Fruit fly (Drosophila melanogaster) whole organism, embryonic: ENCODE results near the gene Pgant35A.

Experiments
- Atf3 ChIP-seq: fragments of 200-800 bp; sonication (Bioruptor generic); optimal IDR thresholded peaks from 3 replicates; lab custom pipeline; 2016; ENCODE audit warnings: missing biosample characterization, missing genetic modification characterization
- Bteb2 ChIP-seq: fragments of 200-800 bp; sonication (Bioruptor generic); optimal IDR thresholded peaks from 2 replicates; lab custom pipeline; 2016; ENCODE audit warnings: missing biosample characterization, missing genetic modification characterization
- CG13424 ChIP-seq: fragments of 200-800 bp; sonication (Bioruptor generic); optimal IDR thresholded peaks from 2 replicates; lab custom pipeline; 2019; ENCODE audit warnings: missing biosample characterization, mild to moderate bottlenecking, missing genetic modification characterization, moderate library complexity
- CG13624 ChIP-seq: fragments of 200-800 bp; sonication (Bioruptor generic); optimal IDR thresholded peaks from 2 replicates; lab custom pipeline; 2016; ENCODE audit warnings: missing biosample characterization, missing genetic modification characterization
- CG15073 ChIP-seq: fragments of 200-800 bp; sonication (Bioruptor generic); optimal IDR thresholded peaks from 2 replicates; lab custom pipeline; 2016; ENCODE audit warnings: missing biosample characterization, missing genetic modification characterization
- CG18262 ChIP-seq: fragments of 200-800 bp; optimal IDR thresholded peaks from 3 replicates; lab custom pipeline; 2019; ENCODE audit warnings: missing biosample characterization, mild to moderate bottlenecking, missing genetic modification characterization, moderate library complexity
- CG3407 ChIP-seq: fragments of 200-800 bp; sonication (Bioruptor generic); optimal IDR thresholded peaks from 2 replicates; lab custom pipeline; 2018; ENCODE audit warnings: missing biosample characterization, mild to moderate bottlenecking, missing genetic modification characterization
- CG34376 ChIP-seq: fragments of 200-800 bp; sonication (Bioruptor generic); optimal IDR thresholded peaks from 2 replicates; lab custom pipeline; 2018; ENCODE audit warnings: missing biosample characterization, mild to moderate bottlenecking, missing genetic modification characterization
- CG34422 ChIP-seq: fragments of 200-800 bp; sonication (Bioruptor generic); IDR thresholded peaks from 3 replicates; pipeline ENCODE4 v1.3.6; 2022; ENCODE audit warnings: missing biosample characterization, missing genetic modification characterization
- CG43689 ChIP-seq: fragments of 200-800 bp; sonication (Bioruptor generic); IDR thresholded peaks from 2 replicates; pipeline ENCODE4 v1.3.6; 2022; ENCODE audit warnings: missing biosample characterization, missing genetic modification characterization
- CG4820 ChIP-seq: fragments of 200-800 bp; sonication (Bioruptor generic); optimal IDR thresholded peaks from 3 replicates; lab custom pipeline; 2016; ENCODE audit warnings: missing biosample characterization, missing genetic modification characterization
- CG7357 ChIP-seq: fragments of 200-800 bp; sonication (Bioruptor generic); IDR thresholded peaks from 3 replicates; pipeline ENCODE4 v1.3.6; 2022; ENCODE audit warnings: missing biosample characterization, missing genetic modification characterization
- CG9727 ChIP-seq: fragments of 200-800 bp; sonication (Bioruptor generic); optimal IDR thresholded peaks from 3 replicates; lab custom pipeline; 2017; ENCODE audit warnings: missing biosample characterization, mild to moderate bottlenecking, missing genetic modification characterization
- CG9817 ChIP-seq: fragments of 200-800 bp; sonication (Bioruptor generic); optimal IDR thresholded peaks from 2 replicates; lab custom pipeline; 2018; ENCODE audit warnings: missing biosample characterization, mild to moderate bottlenecking, missing genetic modification characterization, moderate library complexity
- CHES-1-like ChIP-seq: fragments of 200-800 bp; sonication (Bioruptor generic); optimal IDR thresholded peaks from 2 replicates; lab custom pipeline; 2016; ENCODE audit warnings: missing biosample characterization, missing genetic modification characterization
- Deaf1 ChIP-seq: fragments of 200-800 bp; optimal IDR thresholded peaks from 3 replicates; lab custom pipeline; 2019; ENCODE audit warnings: missing biosample characterization, mild to moderate bottlenecking, missing genetic modification characterization, moderate library complexity
- ERR ChIP-seq: fragments of 200-800 bp; sonication (Bioruptor generic); optimal IDR thresholded peaks from 2 replicates; lab custom pipeline; 2016; ENCODE audit warnings: missing biosample characterization, missing genetic modification characterization
- Fer1 ChIP-seq: fragments of 200-800 bp; sonication (Bioruptor generic); optimal IDR thresholded peaks from 2 replicates; lab custom pipeline; 2017; ENCODE audit warnings: missing biosample characterization, mild to moderate bottlenecking, missing genetic modification characterization
- GATAe ChIP-seq: fragments of 200-800 bp; sonication (Bioruptor generic); conservative IDR thresholded peaks from 2 replicates; pipeline ENCODE4 v1.3.6; 2022; ENCODE audit warnings: missing biosample characterization, missing genetic modification characterization
- H15 ChIP-seq: fragments of 200-800 bp; sonication (Bioruptor generic); IDR thresholded peaks from 3 replicates; pipeline ENCODE4 v1.3.6; 2022; ENCODE audit warnings: missing biosample characterization, missing genetic modification characterization
- H2.0 ChIP-seq: fragments of 200-800 bp; sonication (Bioruptor generic); IDR thresholded peaks from 2 replicates; pipeline ENCODE4 v1.3.6; 2022; ENCODE audit warnings: missing biosample characterization, missing genetic modification characterization
- Hr78 ChIP-seq, 2 experiments: fragments of 200-800 bp in 1 of 2; fragments of >200 bp in 1 of 2; sonication (Bioruptor generic) in 1 of 2; optimal IDR thresholded peaks; 2 replicates each; lab custom pipeline; 2017 to 2019; ENCODE audit warnings: missing biosample characterization in 2 of 2, missing genetic modification characterization in 2 of 2, mild to moderate bottlenecking in 1 of 2, moderate library complexity in 1 of 2
- Jarid2 ChIP-seq: fragments of 200-800 bp; sonication (Bioruptor generic); optimal IDR thresholded peaks from 3 replicates; lab custom pipeline; 2017; ENCODE audit warnings: mild to moderate bottlenecking, missing biosample characterization, missing genetic modification reagents, missing genetic modification characterization
- NC2β ChIP-seq: fragments of 200-800 bp; sonication (Bioruptor generic); optimal IDR thresholded peaks from 2 replicates; lab custom pipeline; 2016; ENCODE audit warnings: missing biosample characterization, missing genetic modification characterization
- Nf-YA ChIP-seq: fragments of 200-800 bp; sonication (Bioruptor generic); IDR thresholded peaks from 2 replicates; pipeline ENCODE4 v1.3.6; 2022; ENCODE audit warnings: missing biosample characterization, missing genetic modification characterization
- Nf-YC ChIP-seq: fragments of 200-800 bp; optimal IDR thresholded peaks from 3 replicates; lab custom pipeline; 2019; ENCODE audit warnings: missing biosample characterization, mild to moderate bottlenecking, missing genetic modification characterization, moderate library complexity
- Optix ChIP-seq: fragments of 200-800 bp; sonication (Bioruptor generic); IDR thresholded peaks from 3 replicates; pipeline ENCODE4 v1.3.6; 2022; ENCODE audit warnings: missing biosample characterization, missing genetic modification characterization
- Pdp1 ChIP-seq, 2 experiments: fragments of 200-800 bp; sonication (Bioruptor generic); optimal IDR thresholded peaks; 3 replicates each; lab custom pipeline; 2016; ENCODE audit warnings: missing biosample characterization in 2 of 2, missing genetic modification characterization in 2 of 2, mild to moderate bottlenecking in 1 of 2, moderate library complexity in 1 of 2
- chinmo ChIP-seq: fragments of 200-800 bp; sonication (Bioruptor generic); IDR thresholded peaks from 4 replicates; pipeline ENCODE4 v1.3.6; 2022; ENCODE audit warnings: missing biosample characterization, missing genetic modification characterization; ENCODE audit not compliant: partially characterized antibody
- crol ChIP-seq: fragments of 200-800 bp; sonication (Bioruptor generic); IDR thresholded peaks from 2 replicates; pipeline ENCODE4 v1.3.6; 2022; ENCODE audit warnings: missing biosample characterization, missing genetic modification characterization
- exex ChIP-seq: fragments of 200-800 bp; sonication (Bioruptor generic); optimal IDR thresholded peaks from 4 replicates; lab custom pipeline; 2018; ENCODE audit warnings: missing biosample characterization, mild to moderate bottlenecking, missing genetic modification characterization, moderate library complexity
- ftz-f1 ChIP-seq: fragments of 200-800 bp; sonication (Bioruptor generic); optimal IDR thresholded peaks from 2 replicates; lab custom pipeline; 2016; ENCODE audit warnings: missing biosample characterization, missing genetic modification characterization
- fu2 ChIP-seq: fragments of 200-800 bp; sonication (Bioruptor generic); optimal IDR thresholded peaks from 2 replicates; lab custom pipeline; 2016; ENCODE audit warnings: missing biosample characterization, missing genetic modification characterization
- gfzf ChIP-seq: fragments of 200-800 bp; sonication (Bioruptor generic); optimal IDR thresholded peaks from 2 replicates; lab custom pipeline; 2016; ENCODE audit warnings: missing biosample characterization, mild to moderate bottlenecking, missing genetic modification characterization, moderate library complexity
- grn ChIP-seq: fragments of 200-800 bp; sonication (Bioruptor generic); optimal IDR thresholded peaks from 3 replicates; lab custom pipeline; 2017; ENCODE audit warnings: missing biosample characterization, missing genetic modification characterization
- ken ChIP-seq: fragments of 200-800 bp; sonication (Bioruptor generic); IDR thresholded peaks from 3 replicates; pipeline ENCODE4 v1.3.6; 2022; ENCODE audit warnings: missing biosample characterization, missing genetic modification characterization
- lab ChIP-seq: fragments of 200-800 bp; sonication (Bioruptor generic); optimal IDR thresholded peaks from 3 replicates; lab custom pipeline; 2017; ENCODE audit warnings: missing biosample characterization, missing genetic modification characterization, mild to moderate bottlenecking, moderate library complexity, missing genetic modification reagents
- luna ChIP-seq: fragments of 200-800 bp; sonication (Bioruptor generic); optimal IDR thresholded peaks from 2 replicates; lab custom pipeline; 2016; ENCODE audit warnings: missing biosample characterization, missing genetic modification characterization
- mirr ChIP-seq: fragments of 200-800 bp; sonication (Bioruptor generic); optimal IDR thresholded peaks from 3 replicates; lab custom pipeline; 2018; ENCODE audit warnings: missing biosample characterization, mild to moderate bottlenecking, missing genetic modification characterization
- pb ChIP-seq: fragments of 200-800 bp; sonication (Bioruptor generic); optimal IDR thresholded peaks from 3 replicates; lab custom pipeline; 2016; ENCODE audit warnings: missing biosample characterization, missing genetic modification characterization
- sd ChIP-seq: fragments of 200-800 bp; sonication (Bioruptor generic); optimal IDR thresholded peaks from 3 replicates; lab custom pipeline; 2018; ENCODE audit warnings: missing biosample characterization, mild to moderate bottlenecking, missing genetic modification characterization, moderate library complexity
- sisA ChIP-seq: fragments of 200-800 bp; sonication (Bioruptor generic); IDR thresholded peaks from 2 replicates; pipeline ENCODE4 v1.3.6; 2022; ENCODE audit warnings: missing biosample characterization, missing genetic modification characterization
- slbo ChIP-seq: fragments of 200-800 bp; sonication (Bioruptor generic); IDR thresholded peaks from 2 replicates; pipeline ENCODE4 v1.3.6; 2022; ENCODE audit warnings: missing biosample characterization, missing genetic modification characterization
- sug ChIP-seq: fragments of 200-800 bp; optimal IDR thresholded peaks from 2 replicates; lab custom pipeline; 2019; ENCODE audit warnings: missing biosample characterization, mild to moderate bottlenecking, missing genetic modification characterization, moderate library complexity
- tna ChIP-seq: fragments of 200-800 bp; sonication (Bioruptor generic); IDR thresholded peaks from 2 replicates; pipeline ENCODE4 v1.3.6; 2022; ENCODE audit warnings: missing biosample characterization, missing genetic modification characterization; ENCODE audit not compliant: partially characterized antibody

Pgant35A gene

DNA sequence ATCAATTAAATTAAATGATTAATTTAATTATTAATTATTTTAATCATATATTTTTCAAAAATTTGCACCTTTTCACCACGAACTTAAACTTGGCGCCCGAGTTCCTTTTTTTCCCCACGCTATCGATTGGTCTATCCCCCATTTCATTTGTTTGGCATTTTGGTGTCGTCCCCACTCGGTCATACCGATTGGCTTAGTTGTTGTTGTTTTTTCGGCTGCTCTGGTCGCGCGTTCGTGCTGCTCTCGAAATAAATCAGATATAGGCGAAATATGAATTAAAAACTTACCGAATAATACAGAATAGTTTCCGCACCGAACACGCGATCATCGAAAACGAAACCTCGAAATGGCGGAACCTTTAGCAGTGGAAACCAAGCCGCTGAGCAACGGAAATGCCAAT is 25.1 kb upstream of the Pgant35A start, which contains the start of gene CG33090 (continued):
- TF ChIP-seq gfzf (GFP tag; lab: Kevin White, UChicago) = peak; percentile 73

DNA sequence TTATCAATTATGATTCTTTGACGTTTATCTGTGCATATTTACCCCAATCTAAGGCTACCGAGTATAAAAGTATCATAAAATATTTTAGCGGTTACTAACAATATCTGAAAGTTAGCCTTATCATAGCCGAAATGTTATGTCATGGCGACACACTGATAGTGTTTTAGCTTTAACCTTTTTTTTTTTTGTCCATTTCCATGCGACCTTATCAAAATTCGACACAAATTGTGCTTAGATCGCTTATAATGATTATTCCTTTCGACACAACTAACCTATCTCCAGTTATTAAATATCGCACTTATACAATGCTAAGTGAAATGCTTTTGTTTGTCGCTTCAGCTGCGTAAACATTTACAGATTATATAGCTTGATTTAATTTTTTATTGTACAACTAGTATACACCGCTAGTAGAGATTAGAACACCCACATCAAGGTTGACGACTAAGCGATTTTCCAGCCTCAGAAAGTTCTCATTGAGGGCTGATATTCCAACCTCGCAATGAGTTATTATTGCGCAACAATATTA is 22.7 kb upstream of the Pgant35A start:
- peak; percentile 50 for TF ChIP-seq mirr (GFP tag; lab: Kevin White, UChicago)
- no peak for TF ChIP-seq sisA (GFP tag; lab: Robert Waterston, UW)
- TF ChIP-seq sd (tag; lab: Kevin White, UChicago) = peak; percentile 43
- TF ChIP-seq Hr78 (GFP tag; optimal IDR thresholded peaks at IDR 0.05; lab: Kevin White, UChicago) = peak in 1 of 2 experiments; percentile 49
- TF ChIP-seq chinmo (GFP tag; lab: Robert Waterston, UW) = no peak
- peak in 1 of 2 experiments; percentile 86 for TF ChIP-seq Pdp1 (GFP tag; optimal IDR thresholded peaks at IDR 0.05; lab: Kevin White, UChicago)
- TF ChIP-seq grn = peak; percentile 74
- peak; percentile 76 for TF ChIP-seq exex (tag; lab: Kevin White, UChicago)
- TF ChIP-seq CG34376 (GFP tag; lab: Kevin White, UChicago) = peak; percentile 35

- TF ChIP-seq CG9817 (tag; lab: Kevin White, UChicago) = no peak
- no peak for TF ChIP-seq CG3407 (GFP tag; lab: Kevin White, UChicago)
- TF ChIP-seq pb = no peak
- TF ChIP-seq H2.0 (GFP tag; lab: Robert Waterston, UW) = no peak
- TF ChIP-seq lab = no peak
- TF ChIP-seq Nf-YA (GFP tag; lab: Robert Waterston, UW) = no peak
- no peak for TF ChIP-seq slbo (GFP tag; lab: Robert Waterston, UW)
- no peak for TF ChIP-seq CG43689 (GFP tag; lab: Robert Waterston, UW)
- TF ChIP-seq Bteb2 (GFP tag; lab: Kevin White, UChicago) = no peak
- TF ChIP-seq GATAe (GFP tag; lab: Robert Waterston, UW) = no peak
- TF ChIP-seq CG7357 = no peak
- TF ChIP-seq NC2β = no peak
These were observed 21.1 kb upstream of the Pgant35A start, which contains the start of gene CG15286 for dm6 chr2L:14337940-14338339. Gene CG15286, plus strand, starts transcription at chr2L:14338240.

- TF ChIP-seq ERR (GFP tag; lab: Kevin White, UChicago) (peak; percentile 19), Atf3 (peak; percentile 60), Nf-YC (tag; lab: Kevin White, UChicago) (peak; percentile 77), crol (peak; percentile 77), ken (no peak), tna (GFP tag; lab: Robert Waterston, UW) (no peak), Hr78 (GFP tag; optimal IDR thresholded peaks at IDR 0.05; lab: Kevin White, UChicago) (peak in 1 of 2 experiments; percentile 76), ftz-f1 (peak; percentile 15), CG34422 (0 out of 3 replicates have a peak, but pooled peaks have one; percentile 29)
- TF ChIP-seq, all 482 proteins: peak for 7
These were observed 18.1 kb upstream of the Pgant35A start for dm6 chr2L:14340964-14341363.

- TF ChIP-seq CHES-1-like (GFP tag; lab: Kevin White, UChicago) (no peak), CG15073 (GFP tag; lab: Kevin White, UChicago) (no peak), Deaf1 (no peak), CG4820 (no peak), CG9727 (GFP tag; lab: Kevin White, UChicago) (no peak), Fer1 (GFP tag; lab: Kevin White, UChicago) (no peak), luna (GFP tag; lab: Kevin White, UChicago) (no peak), H15 (GFP tag; lab: Robert Waterston, UW) (no peak), fu2 (GFP tag; lab: Kevin White, UChicago) (no peak), Optix (GFP tag; lab: Robert Waterston, UW) (no peak), sug (no peak), CG43689 (GFP tag; lab: Robert Waterston, UW) (no peak), CG13424 (tag; lab: Kevin White, UChicago) (no peak), CG13624 (GFP tag; lab: Kevin White, UChicago) (no peak), Jarid2 (GFP tag; lab: Kevin White, UChicago) (no peak), CG18262 (tag; lab: Kevin White, UChicago) (no peak)
These were observed 12.5 kb upstream of the Pgant35A start, which contains the start of gene Send2 for dm6 chr2L:14346588-14346987. Gene Send2, minus strand, starts transcription at chr2L:14346688.
